Worm (Caenorhabditis elegans): Measurements from ENCODE around the gene C49F8.15.

DNA sequence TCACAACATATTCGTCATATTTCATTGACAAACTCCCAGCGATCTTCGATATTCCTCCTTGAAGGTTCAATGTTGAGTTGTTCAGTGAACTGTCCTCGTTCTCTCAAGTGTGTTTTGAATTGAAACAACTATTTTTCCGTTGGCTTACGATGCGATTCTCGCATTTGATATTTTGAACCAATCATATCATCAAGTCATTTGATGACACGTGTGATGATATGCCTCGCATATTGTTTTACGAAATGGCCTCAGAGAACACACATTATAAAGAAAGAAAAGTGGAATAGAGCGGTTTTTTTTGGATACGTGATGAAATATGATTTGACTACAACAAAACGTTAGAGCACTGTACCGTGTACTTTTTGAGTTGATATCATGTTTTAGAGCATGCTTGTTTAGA, 14.0 kb downstream of the C49F8.15 start:
- TF ChIP-seq ceh-9 (tag; optimal IDR thresholded peaks at IDR 0.05) (no peak), ceh-31 (tag; optimal IDR thresholded peaks at IDR 0.05) (no peak), tbx-7 (tag; optimal IDR thresholded peaks at IDR 0.05) (no peak)
